Worm (Caenorhabditis elegans) whole organism, L3 larva: Measurements from ENCODE around the gene cwn-1.

Source experiments
- ama-1 ChIP-seq: fragments of 150-350 bp; optimal IDR thresholded peaks from 2 replicates; lab custom pipeline; 2018
- lin-15B ChIP-seq: fragments of 150-350 bp; optimal IDR thresholded peaks from 2 replicates; lab custom pipeline; 2014; ENCODE audit warnings: missing biosample characterization, missing genetic modification characterization
- nhr-237 ChIP-seq: fragments of 150-350 bp; optimal IDR thresholded peaks from 2 replicates; lab custom pipeline; 2014; ENCODE audit warnings: missing biosample characterization, missing genetic modification characterization
- pha-4 ChIP-seq: fragments of 150-350 bp; optimal IDR thresholded peaks from 2 replicates; lab custom pipeline; 2014; ENCODE audit warnings: missing biosample characterization, missing genetic modification reagents, missing genetic modification characterization

- TF ChIP-seq lin-15B (tag; lab: Kevin White, UChicago) (no peak), pha-4 (no peak), nhr-237 (tag; lab: Kevin White, UChicago) (no peak), ama-1 (lab: Kevin White, UChicago) (no peak)
Measured at ce11 chrII:124904-125303, 8.5 kb downstream of the cwn-1 start, which contains the start of gene nmur-2.
